Worm (Caenorhabditis elegans): ENCODE data around the gene T12G3.11.

T12G3.11 gene

DNA sequence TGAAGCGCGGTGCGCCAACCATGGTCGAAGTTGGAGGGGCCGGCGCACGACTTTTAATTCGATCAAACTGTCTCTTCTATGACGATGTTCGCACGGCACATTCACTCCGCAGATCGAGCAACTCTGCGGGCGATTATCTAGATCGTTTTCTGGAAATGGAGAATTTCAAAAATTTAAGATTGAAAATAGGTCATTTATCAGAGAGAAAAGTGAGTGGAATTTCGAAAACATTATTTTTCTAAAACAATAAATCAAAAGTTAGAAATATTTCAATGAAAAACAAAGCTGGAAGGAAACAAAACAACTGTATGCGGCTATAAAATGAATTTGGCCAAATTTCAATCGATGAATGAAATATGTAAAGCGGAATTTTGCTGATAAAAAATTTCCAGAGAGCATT, 18.7 kb downstream of the T12G3.11 start, which contains the start of the genes ZK617.26 and unc-22:
Gene ZK617.26, minus strand, starts transcription at position 101 of the 400 bp plus-strand sequence.
Gene unc-22, minus strand, starts transcription at position 149 of the 400 bp plus-strand sequence.
- TF ChIP-seq mxl-1 (tag; optimal IDR thresholded peaks at IDR 0.05) (no peak), cebp-2 (GFP tag; IDR thresholded peaks at IDR 0.05) (no peak), nhr-90 (tag; optimal IDR thresholded peaks at IDR 0.05) (no peak), hsf-1 (GFP tag; IDR thresholded peaks at IDR 0.05) (no peak), tbx-9 (tag; optimal IDR thresholded peaks at IDR 0.05; ENCODE audit: borderline replicate concordance) (no peak), snpc-4 (GFP tag; optimal IDR thresholded peaks at IDR 0.05) (no peak), snpc-4 (tag; optimal IDR thresholded peaks at IDR 0.05) (no peak), ceh-58 (GFP tag; IDR thresholded peaks at IDR 0.05) (no peak), zfh-2 (GFP tag; conservative IDR thresholded peaks at IDR 0.05) (no peak), somi-1 (GFP tag; optimal IDR thresholded peaks at IDR 0.05) (no peak), T26A5.8 (tag; optimal IDR thresholded peaks at IDR 0.05) (no peak), efl-1 (GFP tag; optimal IDR thresholded peaks at IDR 0.05) (no peak), ceh-91 (GFP tag; IDR thresholded peaks at IDR 0.05) (no peak), ceh-40 (GFP tag; IDR thresholded peaks at IDR 0.05) (no peak)

DNA sequence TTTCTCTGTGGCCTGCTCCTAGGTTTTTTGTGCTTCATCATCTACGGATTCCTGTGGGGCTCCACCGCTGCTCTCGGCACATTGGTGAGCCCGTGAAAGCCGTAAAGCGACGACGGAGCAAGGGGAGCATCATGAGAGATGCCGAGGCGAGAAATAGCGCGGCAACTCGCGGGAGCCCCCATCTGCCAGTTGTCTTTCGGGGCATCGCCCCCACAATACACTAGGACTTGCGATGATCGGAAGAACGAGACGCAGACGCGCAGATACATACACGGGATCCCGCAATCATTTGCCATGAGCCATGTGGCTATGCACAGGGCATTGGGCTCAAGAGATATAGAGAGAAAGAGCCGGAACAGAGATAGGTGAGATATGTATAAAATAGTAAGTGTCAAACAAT, 19.2 kb downstream of the T12G3.11 start:
- peak; percentile 68; the same call in 1 of the 2 replicates for TF ChIP-seq egrh-3 (GFP tag; IDR thresholded peaks at IDR 0.05)
- peak; percentile 97 for TF ChIP-seq zfh-2 (GFP tag; conservative IDR thresholded peaks at IDR 0.05)
- no peak for TF ChIP-seq unc-130 (GFP tag; optimal IDR thresholded peaks at IDR 0.05)
- no peak; the same call in 1 of the 2 replicates for TF ChIP-seq mcd-1 (GFP tag; IDR thresholded peaks at IDR 0.05)
- 0 out of 2 replicates have a peak, but pooled peaks have one; percentile 14 for TF ChIP-seq hmg-1.2 (GFP tag; IDR thresholded peaks at IDR 0.05)
- peak; percentile 6 for TF ChIP-seq ztf-22 (GFP tag; optimal IDR thresholded peaks at IDR 0.05)
- peak; percentile 15 for TF ChIP-seq attf-5 (GFP tag; optimal IDR thresholded peaks at IDR 0.05)
- peak; percentile 26 for TF ChIP-seq somi-1 (GFP tag; optimal IDR thresholded peaks at IDR 0.05)

ce11 chrIV:12009046-12009674, 20.4 kb downstream of the T12G3.11 start:
- TF ChIP-seq somi-1 (GFP tag; optimal IDR thresholded peaks at IDR 0.05) (peak; percentile 50), unc-62 (GFP tag; optimal IDR thresholded peaks at IDR 0.05) (no peak)

- TF ChIP-seq repo-1 (tag; optimal IDR thresholded peaks at IDR 0.05): no peak
- no peak for TF ChIP-seq aptf-3 (GFP tag; IDR thresholded peaks at IDR 0.05)
- TF ChIP-seq mes-4 (tag; optimal IDR thresholded peaks at IDR 0.05): no peak
- TF ChIP-seq bed-1 (GFP tag; IDR thresholded peaks at IDR 0.05): no peak
- peak; percentile 84 for TF ChIP-seq tbp1 (GFP tag; optimal IDR thresholded peaks at IDR 0.05)
- TF ChIP-seq aptf-2 (GFP tag; conservative IDR thresholded peaks at IDR 0.05): no peak
- TF ChIP-seq atf-7 (tag; optimal IDR thresholded peaks at IDR 0.05): no peak
- TF ChIP-seq snpc-1.1 (tag; optimal IDR thresholded peaks at IDR 0.05; ENCODE audit: insufficient read depth): no peak
- no peak for TF ChIP-seq F57C9.4 (tag; optimal IDR thresholded peaks at IDR 0.05)
- no peak for TF ChIP-seq ceh-27 (GFP tag; optimal IDR thresholded peaks at IDR 0.05)
- TF ChIP-seq nfya-2 (GFP tag; IDR thresholded peaks at IDR 0.05): no peak
- no peak for TF ChIP-seq ztf-26 (tag; optimal IDR thresholded peaks at IDR 0.05)
- TF ChIP-seq unc-62 (GFP tag; optimal IDR thresholded peaks at IDR 0.05): no peak
- no peak for TF ChIP-seq ceh-79 (tag; optimal IDR thresholded peaks at IDR 0.05)
- no peak for TF ChIP-seq T26A5.8 (tag; optimal IDR thresholded peaks at IDR 0.05)
- TF ChIP-seq ztf-28 (GFP tag; IDR thresholded peaks at IDR 0.05): no peak
- TF ChIP-seq Y56A3A.18 (GFP tag; IDR thresholded peaks at IDR 0.05): no peak
- TF ChIP-seq attf-3 (GFP tag; conservative IDR thresholded peaks at IDR 0.05): no peak
- TF ChIP-seq ceh-100 (GFP tag; IDR thresholded peaks at IDR 0.05): no peak
- TF ChIP-seq tlf-1 (GFP tag; optimal IDR thresholded peaks at IDR 0.05): no peak
- 0 out of 2 replicates have a peak, but pooled peaks have one; percentile 37 for TF ChIP-seq egl-18 (GFP tag; IDR thresholded peaks at IDR 0.05)
- peak; percentile 57 to 80 for TF ChIP-seq rec-8 (tag; optimal IDR thresholded peaks at IDR 0.05)
- TF ChIP-seq ama-1 (optimal IDR thresholded peaks at IDR 0.05): no peak
- TF ChIP-seq ama-1 (GFP tag; optimal IDR thresholded peaks at IDR 0.05): no peak
Measured at ce11 chrIV:12005090-12005770, 24.3 kb downstream of the T12G3.11 start.

All from whole organism, young adult.